Fruit fly (Drosophila melanogaster) whole organism, embryonic: Measurements from ENCODE around the gene kis.

Source experiments
- Ada2b ChIP-seq: fragments of 200-800 bp; sonication (Bioruptor generic); IDR thresholded peaks from 2 replicates; pipeline ENCODE4 v1.3.6; 2022; ENCODE audit warnings: missing biosample characterization, missing genetic modification characterization
- Aef1 ChIP-seq: fragments of 200-800 bp; sonication (Bioruptor generic); IDR thresholded peaks from 3 replicates; pipeline ENCODE4 v1.3.6; 2022; ENCODE audit warnings: missing biosample characterization, missing genetic modification characterization
- CG13296 ChIP-seq: fragments of 200-800 bp; sonication (Bioruptor generic); optimal IDR thresholded peaks from 3 replicates; lab custom pipeline; 2018; ENCODE audit warnings: missing biosample characterization, mild to moderate bottlenecking, missing genetic modification characterization
- CG32532 ChIP-seq: fragments of 200-800 bp; sonication (Bioruptor generic); IDR thresholded peaks from 2 replicates; pipeline ENCODE4 v1.3.6; 2022; ENCODE audit warnings: missing biosample characterization, missing genetic modification characterization
- CG34376 ChIP-seq: fragments of 200-800 bp; sonication (Bioruptor generic); optimal IDR thresholded peaks from 2 replicates; lab custom pipeline; 2018; ENCODE audit warnings: missing biosample characterization, mild to moderate bottlenecking, missing genetic modification characterization
- D19A ChIP-seq: fragments of 200-800 bp; optimal IDR thresholded peaks from 3 replicates; lab custom pipeline; 2019; ENCODE audit warnings: missing biosample characterization, mild to moderate bottlenecking, missing genetic modification characterization, moderate library complexity
- Six4 ChIP-seq: fragments of 200-800 bp; sonication (Bioruptor generic); optimal IDR thresholded peaks from 2 replicates; lab custom pipeline; 2016; ENCODE audit warnings: missing biosample characterization, missing genetic modification characterization
- TFAM ChIP-seq: fragments of 200-800 bp; sonication (Bioruptor generic); optimal IDR thresholded peaks from 2 replicates; lab custom pipeline; 2017; ENCODE audit warnings: missing biosample characterization, missing genetic modification characterization, inconsistent platforms
- br ChIP-seq: fragments of >200 bp; optimal IDR thresholded peaks from 2 replicates; lab custom pipeline; 2017
- chif ChIP-seq, 2 experiments: fragments of 200-800 bp; sonication (Bioruptor generic); optimal IDR thresholded peaks; 3 replicates each; lab custom pipeline; 2016; ENCODE audit warnings: missing biosample characterization in 2 of 2, missing genetic modification characterization in 2 of 2
- exex ChIP-seq: fragments of 200-800 bp; sonication (Bioruptor generic); optimal IDR thresholded peaks from 4 replicates; lab custom pipeline; 2018; ENCODE audit warnings: missing biosample characterization, mild to moderate bottlenecking, missing genetic modification characterization, moderate library complexity
- luna ChIP-seq: fragments of 200-800 bp; sonication (Bioruptor generic); optimal IDR thresholded peaks from 2 replicates; lab custom pipeline; 2016; ENCODE audit warnings: missing biosample characterization, missing genetic modification characterization
- pan ChIP-seq, 4 experiments: fragments of >200 bp in 3 of 4; fragments of 200-800 bp in 1 of 4; sonication (Bioruptor generic) in 1 of 4; optimal IDR thresholded peaks in 3 of 4; IDR thresholded peaks in 1 of 4; 2 replicates each; pipeline versions ENCODE4 v1.3.6 to Lab custom; 2017 to 2022; ENCODE audit warnings: missing biosample characterization in 2 of 4, missing genetic modification characterization in 2 of 4, mixed read lengths in 1 of 4
- psq ChIP-seq: fragments of 200-800 bp; sonication (Bioruptor generic); optimal IDR thresholded peaks from 2 replicates; lab custom pipeline; 2017; ENCODE audit warnings: missing biosample characterization, missing genetic modification characterization

DNA sequence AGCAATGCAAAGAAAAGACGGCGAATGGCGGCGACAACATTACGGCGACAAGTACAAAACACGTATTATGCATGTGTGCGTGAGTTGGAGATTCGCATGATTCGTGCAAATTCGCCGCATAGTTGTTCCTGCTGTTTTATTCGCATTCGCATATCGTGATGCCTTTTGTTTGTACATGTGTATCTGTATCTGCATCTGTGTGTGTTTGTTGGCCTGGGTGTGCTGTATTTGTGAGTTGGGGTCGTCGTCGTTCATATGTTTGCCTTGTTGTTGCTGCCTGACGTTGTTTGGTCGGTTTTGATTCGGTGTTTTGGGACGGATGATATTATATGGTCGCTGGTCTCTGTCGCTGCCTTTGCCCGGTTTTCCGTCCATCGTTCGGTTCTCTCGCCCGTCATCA lies 3.2 kb downstream of the kis start:
- TF ChIP-seq Six4 (GFP tag; lab: Kevin White, UChicago) = no peak
- TF ChIP-seq D19A = no peak
- no peak for TF ChIP-seq CG34376
- no peak for TF ChIP-seq Aef1
- TF ChIP-seq Ada2b (GFP tag; lab: Robert Waterston, UW) = no peak
- TF ChIP-seq br (lab: Kevin White, UChicago) = no peak
- no peak for TF ChIP-seq CG13296
- TF ChIP-seq psq (GFP tag; lab: Kevin White, UChicago) = no peak
- TF ChIP-seq exex (tag; lab: Kevin White, UChicago) = no peak
- no peak for TF ChIP-seq TFAM (GFP tag; lab: Kevin White, UChicago)
- no peak for TF ChIP-seq CG32532 (GFP tag; lab: Robert Waterston, UW)
- TF ChIP-seq chif (GFP tag; optimal IDR thresholded peaks at IDR 0.05; lab: Kevin White, UChicago) = no peak
- TF ChIP-seq luna = no peak
- no peak for TF ChIP-seq pan (optimal IDR thresholded peaks at IDR 0.05; lab: Kevin White, UChicago)
- no peak for TF ChIP-seq pan (GFP tag; optimal IDR thresholded peaks at IDR 0.05 in 1 of 2, IDR thresholded peaks at IDR 0.05 in 1 of 2)
